Worm (Caenorhabditis elegans) whole organism, L3 larva: Measurements from ENCODE around the gene dsh-2.

Experiments used
- R02D3.7 ChIP-seq: fragments of 150-350 bp; optimal IDR thresholded peaks from 2 replicates; lab custom pipeline; 2014; ENCODE audit warnings: missing biosample characterization, missing genetic modification characterization
- ceh-16 ChIP-seq: sonication (generic microtip); optimal IDR thresholded peaks from 2 replicates; lab custom pipeline; 2017; ENCODE audit warnings: missing biosample characterization, missing genetic modification characterization
- elt-2 ChIP-seq: sonication (generic microtip); optimal IDR thresholded peaks from 2 replicates; lab custom pipeline; 2016; ENCODE audit warnings: missing genetic modification reagents, mild to moderate bottlenecking, missing genetic modification characterization, missing compliant biosample characterization
- elt-3 ChIP-seq, 3 experiments: fragments of 150-350 bp in 1 of 3; sonication (generic microtip) in 2 of 3; optimal IDR thresholded peaks; 2 replicates in 2 of 3; 4 replicates in 1 of 3; lab custom pipeline; 2014 to 2017; ENCODE audit warnings: missing biosample characterization in 3 of 3, missing genetic modification characterization in 3 of 3
- mdl-1 ChIP-seq: fragments of 150-350 bp; optimal IDR thresholded peaks from 2 replicates; lab custom pipeline; 2014; ENCODE audit warnings: missing biosample characterization, missing genetic modification characterization
- nhr-11 ChIP-seq: fragments of 150-350 bp; optimal IDR thresholded peaks from 2 replicates; lab custom pipeline; 2014; ENCODE audit warnings: missing biosample characterization, missing genetic modification characterization
- skn-1 ChIP-seq: fragments of 150-350 bp; optimal IDR thresholded peaks from 2 replicates; lab custom pipeline; 2014; ENCODE audit warnings: missing biosample characterization, missing genetic modification characterization
- snpc-4 ChIP-seq: fragments of 150-350 bp; optimal IDR thresholded peaks from 2 replicates; lab custom pipeline; 2014; ENCODE audit warnings: missing biosample characterization, missing genetic modification characterization
- zag-1 ChIP-seq: fragments of 150-350 bp; optimal IDR thresholded peaks from 2 replicates; lab custom pipeline; 2014; ENCODE audit warnings: missing biosample characterization, missing genetic modification characterization

ce11 chrII:5120612-5121011 is 39.6 kb upstream of the dsh-2 start:
- TF ChIP-seq elt-2 (tag; lab: Kevin White, UChicago) (no peak), snpc-4 (tag; lab: Kevin White, UChicago) (no peak), elt-3 (tag; optimal IDR thresholded peaks at IDR 0.05; lab: Kevin White, UChicago) (no peak), zag-1 (no peak), skn-1 (no peak), ceh-16 (tag; lab: Kevin White, UChicago) (no peak), R02D3.7 (tag; lab: Kevin White, UChicago) (no peak), mdl-1 (tag; lab: Kevin White, UChicago) (no peak), nhr-11 (tag; lab: Kevin White, UChicago) (no peak)
